Fruit fly (Drosophila melanogaster) whole organism, embryonic: ENCODE results near the gene CG12054.

Source experiments
- BEAF-32 ChIP-seq: fragments of 200-800 bp; sonication (Bioruptor generic); optimal IDR thresholded peaks from 3 replicates; lab custom pipeline; 2017; ENCODE audit warnings: missing biosample characterization, missing genetic modification characterization, mild to moderate bottlenecking, moderate library complexity, missing genetic modification reagents
- Bteb2 ChIP-seq: fragments of 200-800 bp; sonication (Bioruptor generic); optimal IDR thresholded peaks from 2 replicates; lab custom pipeline; 2016; ENCODE audit warnings: missing biosample characterization, missing genetic modification characterization
- CG10366 ChIP-seq: fragments of 200-800 bp; sonication (Bioruptor generic); IDR thresholded peaks from 2 replicates; pipeline ENCODE4 v1.3.6; 2022; ENCODE audit warnings: missing biosample characterization, missing genetic modification characterization
- CG10654 ChIP-seq: fragments of 200-800 bp; sonication (Bioruptor generic); optimal IDR thresholded peaks from 2 replicates; lab custom pipeline; 2016; ENCODE audit warnings: missing biosample characterization, missing genetic modification characterization
- CG11398 ChIP-seq: fragments of 200-800 bp; sonication (Bioruptor generic); optimal IDR thresholded peaks from 2 replicates; lab custom pipeline; 2016; ENCODE audit warnings: missing biosample characterization, missing genetic modification characterization
- CG11456 ChIP-seq: fragments of 200-800 bp; sonication (Bioruptor generic); IDR thresholded peaks from 3 replicates; pipeline ENCODE4 v1.3.6; 2022; ENCODE audit warnings: missing biosample characterization, missing genetic modification characterization
- CG11723 ChIP-seq: fragments of 200-800 bp; sonication (Bioruptor generic); optimal IDR thresholded peaks from 2 replicates; lab custom pipeline; 2017; ENCODE audit warnings: missing biosample characterization, mild to moderate bottlenecking, missing genetic modification characterization
- CG16813 ChIP-seq: fragments of 200-800 bp; sonication (Bioruptor generic); IDR thresholded peaks from 3 replicates; pipeline ENCODE4 v1.3.6; 2022; ENCODE audit warnings: missing biosample characterization, missing genetic modification characterization; ENCODE audit not compliant: partially characterized antibody
- CG17385 ChIP-seq: fragments of 200-800 bp; sonication (Bioruptor generic); optimal IDR thresholded peaks from 3 replicates; lab custom pipeline; 2018; ENCODE audit warnings: missing biosample characterization, mild to moderate bottlenecking, missing genetic modification characterization
- CG17912 ChIP-seq: fragments of 200-800 bp; sonication (Bioruptor generic); optimal IDR thresholded peaks from 2 replicates; lab custom pipeline; 2018; ENCODE audit warnings: missing biosample characterization, mild to moderate bottlenecking, missing genetic modification characterization
- CG1832 ChIP-seq: fragments of 200-800 bp; sonication (Bioruptor generic); optimal IDR thresholded peaks from 2 replicates; lab custom pipeline; 2017; ENCODE audit warnings: missing biosample characterization, mild to moderate bottlenecking, missing genetic modification characterization, inconsistent platforms
- CG32767 ChIP-seq: fragments of 200-800 bp; sonication (Bioruptor generic); IDR thresholded peaks from 2 replicates; pipeline ENCODE4 v1.3.6; 2022; ENCODE audit warnings: missing biosample characterization, missing genetic modification characterization
- CG32772 ChIP-seq: fragments of 200-800 bp; sonication (Bioruptor generic); IDR thresholded peaks from 2 replicates; pipeline ENCODE4 v1.3.6; 2022; ENCODE audit warnings: missing biosample characterization, missing genetic modification characterization
- CG33213 ChIP-seq: fragments of 200-800 bp; sonication (Bioruptor generic); optimal IDR thresholded peaks from 3 replicates; lab custom pipeline; 2016; ENCODE audit warnings: missing biosample characterization, missing genetic modification characterization
- CG34422 ChIP-seq: fragments of 200-800 bp; sonication (Bioruptor generic); IDR thresholded peaks from 3 replicates; pipeline ENCODE4 v1.3.6; 2022; ENCODE audit warnings: missing biosample characterization, missing genetic modification characterization
- CG3726 ChIP-seq: fragments of 200-800 bp; sonication (Bioruptor generic); IDR thresholded peaks from 3 replicates; pipeline ENCODE4, ENCODE4 v1.3.6; 2022; ENCODE audit warnings: missing biosample characterization, missing genetic modification characterization
- CG4424 ChIP-seq: fragments of 200-800 bp; sonication (Bioruptor generic); optimal IDR thresholded peaks from 3 replicates; lab custom pipeline; 2016; ENCODE audit warnings: missing biosample characterization, missing genetic modification characterization
- CG5180 ChIP-seq: fragments of 200-800 bp; sonication (Bioruptor generic); optimal IDR thresholded peaks from 3 replicates; lab custom pipeline; 2017; ENCODE audit warnings: missing biosample characterization, missing genetic modification characterization, mild to moderate bottlenecking, moderate library complexity, missing genetic modification reagents
- CG6175 ChIP-seq: fragments of 200-800 bp; sonication (Bioruptor generic); IDR thresholded peaks from 3 replicates; pipeline ENCODE4 v1.3.6; 2022; ENCODE audit warnings: missing biosample characterization, missing genetic modification characterization
- CG6765 ChIP-seq: fragments of 200-800 bp; sonication (Bioruptor generic); optimal IDR thresholded peaks from 3 replicates; lab custom pipeline; 2017; ENCODE audit warnings: missing biosample characterization, mild to moderate bottlenecking, missing genetic modification characterization
- CG8089 ChIP-seq: fragments of 200-800 bp; sonication (Bioruptor generic); optimal IDR thresholded peaks from 3 replicates; lab custom pipeline; 2016; ENCODE audit warnings: missing biosample characterization, missing genetic modification characterization
- Dll ChIP-seq: fragments of 200-800 bp; sonication (Bioruptor generic); IDR thresholded peaks from 4 replicates; pipeline ENCODE4 v1.3.6; 2022; ENCODE audit warnings: missing biosample characterization, missing genetic modification characterization; ENCODE audit not compliant: partially characterized antibody
- Dp ChIP-seq: fragments of 200-800 bp; sonication (Bioruptor generic); optimal IDR thresholded peaks from 2 replicates; lab custom pipeline; 2018; ENCODE audit warnings: missing biosample characterization, mild to moderate bottlenecking, missing genetic modification characterization, moderate library complexity
- Dref ChIP-seq: fragments of 200-800 bp; sonication (Bioruptor generic); IDR thresholded peaks from 2 replicates; pipeline ENCODE4 v1.3.6; 2022; ENCODE audit warnings: missing biosample characterization, missing genetic modification characterization
- Eip74EF ChIP-seq, 2 experiments: fragments of 200-800 bp in 1 of 2; fragments of >200 bp in 1 of 2; sonication (Bioruptor generic) in 1 of 2; optimal IDR thresholded peaks; 2 replicates each; lab custom pipeline; 2017 to 2019; ENCODE audit warnings: missing biosample characterization in 2 of 2, missing genetic modification characterization in 2 of 2, mild to moderate bottlenecking in 1 of 2, moderate library complexity in 1 of 2
- Hr39 ChIP-seq: fragments of >200 bp; optimal IDR thresholded peaks from 2 replicates; lab custom pipeline; 2017
- Hr78 ChIP-seq, 2 experiments: fragments of 200-800 bp in 1 of 2; fragments of >200 bp in 1 of 2; sonication (Bioruptor generic) in 1 of 2; optimal IDR thresholded peaks; 2 replicates each; lab custom pipeline; 2017 to 2019; ENCODE audit warnings: missing biosample characterization in 2 of 2, missing genetic modification characterization in 2 of 2, mild to moderate bottlenecking in 1 of 2, moderate library complexity in 1 of 2
- MESR4 ChIP-seq: fragments of 200-800 bp; sonication (Bioruptor generic); optimal IDR thresholded peaks from 2 replicates; lab custom pipeline; 2018; ENCODE audit warnings: missing biosample characterization, mild to moderate bottlenecking, missing genetic modification characterization, moderate library complexity
- Mad ChIP-seq: fragments of 200-800 bp; sonication (Bioruptor generic); optimal IDR thresholded peaks from 2 replicates; lab custom pipeline; 2016; ENCODE audit warnings: missing biosample characterization, missing genetic modification characterization
- Mes4 ChIP-seq: fragments of 200-800 bp; sonication (Bioruptor generic); optimal IDR thresholded peaks from 2 replicates; lab custom pipeline; 2016; ENCODE audit warnings: missing biosample characterization, missing genetic modification characterization
- NC2β ChIP-seq: fragments of 200-800 bp; sonication (Bioruptor generic); optimal IDR thresholded peaks from 2 replicates; lab custom pipeline; 2016; ENCODE audit warnings: missing biosample characterization, missing genetic modification characterization
- Nf-YB ChIP-seq: fragments of 200-800 bp; sonication (Bioruptor generic); optimal IDR thresholded peaks from 3 replicates; lab custom pipeline; 2019; ENCODE audit warnings: missing biosample characterization, mild to moderate bottlenecking, missing genetic modification characterization, moderate library complexity
- Scr ChIP-seq: fragments of 200-800 bp; sonication (Bioruptor generic); IDR thresholded peaks from 2 replicates; pipeline ENCODE4 v1.3.6; 2022; ENCODE audit warnings: missing biosample characterization, missing genetic modification characterization; ENCODE audit not compliant: partially characterized antibody
- Side ChIP-seq: fragments of 200-800 bp; sonication (Bioruptor generic); optimal IDR thresholded peaks from 2 replicates; lab custom pipeline; 2016; ENCODE audit warnings: missing biosample characterization, missing genetic modification characterization
- Xrp1 ChIP-seq: fragments of 200-800 bp; sonication (Bioruptor generic); IDR thresholded peaks from 2 replicates; pipeline ENCODE4 v1.3.6; 2022; ENCODE audit warnings: missing biosample characterization, missing genetic modification characterization
- btn ChIP-seq: fragments of 200-800 bp; sonication (Bioruptor generic); optimal IDR thresholded peaks from 2 replicates; lab custom pipeline; 2016; ENCODE audit warnings: missing biosample characterization, missing genetic modification characterization
- chinmo ChIP-seq: fragments of 200-800 bp; sonication (Bioruptor generic); IDR thresholded peaks from 4 replicates; pipeline ENCODE4 v1.3.6; 2022; ENCODE audit warnings: missing biosample characterization, missing genetic modification characterization; ENCODE audit not compliant: partially characterized antibody
- da ChIP-seq: fragments of 200-800 bp; sonication (Bioruptor generic); optimal IDR thresholded peaks from 2 replicates; lab custom pipeline; 2016; ENCODE audit warnings: missing biosample characterization, missing genetic modification characterization
- dmrt11E ChIP-seq: fragments of 200-800 bp; sonication (Bioruptor generic); optimal IDR thresholded peaks from 3 replicates; lab custom pipeline; 2018; ENCODE audit warnings: missing biosample characterization, mild to moderate bottlenecking, missing genetic modification characterization, moderate library complexity
- dpn ChIP-seq, 2 experiments: fragments of 200-800 bp; sonication (Bioruptor generic); optimal IDR thresholded peaks; 3 replicates each; lab custom pipeline; 2016; ENCODE audit warnings: missing biosample characterization in 2 of 2, missing genetic modification characterization in 2 of 2
- emc ChIP-seq: fragments of 200-800 bp; sonication (Bioruptor generic); optimal IDR thresholded peaks from 2 replicates; lab custom pipeline; 2016; ENCODE audit warnings: missing biosample characterization, missing genetic modification characterization
- esg ChIP-seq: fragments of 200-800 bp; sonication (Bioruptor generic); conservative IDR thresholded peaks from 2 replicates; pipeline ENCODE4 v1.3.6; 2022; ENCODE audit warnings: missing biosample characterization, missing genetic modification characterization
- eve ChIP-seq, 2 experiments: fragments of >200 bp; optimal IDR thresholded peaks; 2 replicates each; lab custom pipeline; 2017; ENCODE audit warnings: missing biosample characterization in 2 of 2, missing genetic modification characterization in 2 of 2
- eyg ChIP-seq: fragments of 200-800 bp; sonication (Bioruptor generic); optimal IDR thresholded peaks from 3 replicates; lab custom pipeline; 2016; ENCODE audit warnings: missing biosample characterization, missing genetic modification characterization
- seq ChIP-seq: fragments of 200-800 bp; sonication (Bioruptor generic); IDR thresholded peaks from 2 replicates; pipeline ENCODE4 v1.3.6; 2022; ENCODE audit warnings: missing biosample characterization, missing genetic modification characterization
- sisA ChIP-seq: fragments of 200-800 bp; sonication (Bioruptor generic); IDR thresholded peaks from 2 replicates; pipeline ENCODE4 v1.3.6; 2022; ENCODE audit warnings: missing biosample characterization, missing genetic modification characterization
- slp2 ChIP-seq: fragments of 200-800 bp; sonication (Bioruptor generic); optimal IDR thresholded peaks from 2 replicates; lab custom pipeline; 2016; ENCODE audit warnings: missing biosample characterization, missing genetic modification characterization
- tin ChIP-seq: fragments of 200-800 bp; sonication (Bioruptor generic); optimal IDR thresholded peaks from 3 replicates; lab custom pipeline; 2016; ENCODE audit warnings: missing biosample characterization, missing genetic modification characterization
- tna ChIP-seq: fragments of 200-800 bp; sonication (Bioruptor generic); IDR thresholded peaks from 2 replicates; pipeline ENCODE4 v1.3.6; 2022; ENCODE audit warnings: missing biosample characterization, missing genetic modification characterization; ENCODE audit not compliant: partially characterized antibody
- unc-4 ChIP-seq: fragments of 200-800 bp; sonication (Bioruptor generic); IDR thresholded peaks from 2 replicates; pipeline ENCODE4 v1.3.6; 2022; ENCODE audit warnings: missing biosample characterization, missing genetic modification characterization; ENCODE audit not compliant: partially characterized antibody
- vnd ChIP-seq: fragments of 200-800 bp; sonication (Bioruptor generic); IDR thresholded peaks from 3 replicates; pipeline ENCODE4 v1.3.6; 2022; ENCODE audit warnings: missing biosample characterization, missing genetic modification characterization; ENCODE audit not compliant: partially characterized antibody
- vvl ChIP-seq: fragments of 200-800 bp; sonication (Bioruptor generic); IDR thresholded peaks from 2 replicates; pipeline ENCODE4 v1.3.6; 2022; ENCODE audit warnings: missing biosample characterization, missing genetic modification characterization

Gene CG12054

dm6 chr3R:31215830-31216229 is 4.7 kb upstream of the CG12054 start, which contains the start of gene CG15561 (continued):
- TF ChIP-seq CG11456 (GFP tag; lab: Robert Waterston, UW) = no peak
- TF ChIP-seq CG16813 (GFP tag; lab: Robert Waterston, UW) = no peak
- no peak for TF ChIP-seq CG11398 (GFP tag; lab: Kevin White, UChicago)
- peak; percentile 47 for TF ChIP-seq Mes4 (GFP tag; lab: Kevin White, UChicago)
- TF ChIP-seq CG1832 (GFP tag; lab: Kevin White, UChicago) = no peak
- TF ChIP-seq Hr39 = no peak
- TF ChIP-seq CG17912 (GFP tag; lab: Kevin White, UChicago) = peak; percentile 73
- TF ChIP-seq CG32767 = no peak
- TF ChIP-seq esg (GFP tag; lab: Robert Waterston, UW) = no peak
- TF ChIP-seq CG32772 (GFP tag; lab: Robert Waterston, UW) = no peak
- no peak for TF ChIP-seq vvl (GFP tag; lab: Robert Waterston, UW)
- no peak for TF ChIP-seq Dll (GFP tag; lab: Robert Waterston, UW)
- peak; percentile 42 for TF ChIP-seq CG10654 (GFP tag; lab: Kevin White, UChicago)
- TF ChIP-seq Nf-YB = no peak
- TF ChIP-seq Hr78 (GFP tag; optimal IDR thresholded peaks at IDR 0.05; lab: Kevin White, UChicago) = no peak
- TF ChIP-seq Bteb2 (GFP tag; lab: Kevin White, UChicago) = no peak
- no peak for TF ChIP-seq vnd (GFP tag; lab: Robert Waterston, UW)
- TF ChIP-seq emc = peak; percentile 22
- no peak for TF ChIP-seq Scr (GFP tag; lab: Robert Waterston, UW)
- peak; percentile 98 for TF ChIP-seq Dp (GFP tag; lab: Kevin White, UChicago)
- no peak for TF ChIP-seq CG6175 (GFP tag; lab: Robert Waterston, UW)
- TF ChIP-seq sisA (GFP tag; lab: Robert Waterston, UW) = no peak
- no peak for TF ChIP-seq CG5180 (GFP tag; lab: Kevin White, UChicago)
- TF ChIP-seq CG3726 (GFP tag; lab: Robert Waterston, UW) = no peak
- no peak for TF ChIP-seq tna (GFP tag; lab: Robert Waterston, UW)
- no peak for TF ChIP-seq CG4424
- TF ChIP-seq CG33213 = peak; percentile 75
- TF ChIP-seq BEAF-32 (GFP tag; lab: Kevin White, UChicago) = peak; percentile 72
- peak; percentile 46 for TF ChIP-seq tin (GFP tag; lab: Kevin White, UChicago)
- peak; percentile 19 for TF ChIP-seq dmrt11E (tag; lab: Kevin White, UChicago)
- TF ChIP-seq CG6765 (GFP tag; lab: Kevin White, UChicago) = no peak
- no peak for TF ChIP-seq CG10366 (GFP tag; lab: Robert Waterston, UW)
- TF ChIP-seq Dref (GFP tag; lab: Robert Waterston, UW) = no peak
- TF ChIP-seq slp2 (GFP tag; lab: Kevin White, UChicago) = peak; percentile 15
- no peak for TF ChIP-seq chinmo (GFP tag; lab: Robert Waterston, UW)
- no peak for TF ChIP-seq eve (GFP tag; optimal IDR thresholded peaks at IDR 0.05; lab: Kevin White, UChicago)
- TF ChIP-seq Xrp1 (GFP tag; lab: Robert Waterston, UW) = no peak
- TF ChIP-seq btn = peak; percentile 50
- peak; percentile 29 for TF ChIP-seq CG8089 (GFP tag; lab: Kevin White, UChicago)
- no peak for TF ChIP-seq CG11723 (GFP tag; lab: Kevin White, UChicago)
- no peak for TF ChIP-seq Mad (GFP tag; lab: Kevin White, UChicago)
- no peak for TF ChIP-seq seq (GFP tag; lab: Robert Waterston, UW)
- TF ChIP-seq unc-4 (GFP tag; lab: Robert Waterston, UW) = no peak
- peak; percentile 38 to 67 for TF ChIP-seq dpn (GFP tag; optimal IDR thresholded peaks at IDR 0.05; lab: Kevin White, UChicago)
- no peak for TF ChIP-seq eyg
- no peak for TF ChIP-seq Eip74EF (GFP tag; optimal IDR thresholded peaks at IDR 0.05; lab: Kevin White, UChicago)
- TF ChIP-seq MESR4 (GFP tag; lab: Kevin White, UChicago) = peak; percentile 59
- peak; percentile 44 for TF ChIP-seq NC2β (GFP tag; lab: Kevin White, UChicago)
- TF ChIP-seq Side (GFP tag; lab: Kevin White, UChicago) = peak; percentile 59
- no peak for TF ChIP-seq da (GFP tag; lab: Kevin White, UChicago)
- no peak for TF ChIP-seq CG34422 (GFP tag; lab: Robert Waterston, UW)
- no peak for TF ChIP-seq CG17385
